5 fruit fly cellular contexts compared by ENCODE assay signal in genomic region chr3L:16865123-16865831, dm6.
A peak's percentile ranks its signal among the peaks of the same experiment; 100 is the strongest.
TF ChIP-seq lines count a peak whose summit lies in the region.

Lmpt (plus strand) TSS chr3L:16865295.

- no peak for TF ChIP-seq CTCF in whole organism, embryonic (GFP tag; optimal IDR thresholded peaks at IDR 0.05; lab: Kevin White, UChicago)

TF ChIP-seq in whole organism, adult, 20 proteins besides CTCF, POLR2A, EP300 and RAD21:
- no peak for TF ChIP-seq tj (GFP tag; optimal IDR thresholded peaks at IDR 0.05; lab: Kevin White, UChicago)
- no peak for TF ChIP-seq Crg-1 (GFP tag; optimal IDR thresholded peaks at IDR 0.05; lab: Kevin White, UChicago)
- no peak for TF ChIP-seq CG33017 (tag; optimal IDR thresholded peaks at IDR 0.05; lab: Kevin White, UChicago)
- TF ChIP-seq Hr96 (GFP tag; optimal IDR thresholded peaks at IDR 0.05; lab: Kevin White, UChicago) = no peak
- TF ChIP-seq CG5204 (GFP tag; optimal IDR thresholded peaks at IDR 0.05; lab: Kevin White, UChicago) = no peak
- TF ChIP-seq CG14711 (tag; optimal IDR thresholded peaks at IDR 0.05; lab: Kevin White, UChicago) = no peak
- no peak for TF ChIP-seq CG1620 (GFP tag; optimal IDR thresholded peaks at IDR 0.05; lab: Kevin White, UChicago)
- TF ChIP-seq cic (GFP tag; optimal IDR thresholded peaks at IDR 0.05; lab: Kevin White, UChicago) = no peak
- TF ChIP-seq CG7045 (GFP tag; optimal IDR thresholded peaks at IDR 0.05; lab: Kevin White, UChicago) = no peak
- TF ChIP-seq toe (GFP tag; optimal IDR thresholded peaks at IDR 0.05; lab: Kevin White, UChicago) = no peak
- peak; percentile 11 for TF ChIP-seq Mnt (GFP tag; optimal IDR thresholded peaks at IDR 0.05; lab: Kevin White, UChicago)
- peak; percentile 30 for TF ChIP-seq CG7101 (tag; optimal IDR thresholded peaks at IDR 0.05; lab: Kevin White, UChicago)
- no peak for TF ChIP-seq ovo (GFP tag; optimal IDR thresholded peaks at IDR 0.05; lab: Kevin White, UChicago)
- peak; percentile 34 for TF ChIP-seq bab1 (GFP tag; optimal IDR thresholded peaks at IDR 0.05; lab: Kevin White, UChicago)

TF ChIP-seq in whole organism, embryonic, 481 proteins besides CTCF, POLR2A, EP300 and RAD21 (continues in another document):
- TF ChIP-seq abd-A (tag; optimal IDR thresholded peaks at IDR 0.05; lab: Kevin White, UChicago) (no peak), zfh1 (GFP tag; IDR thresholded peaks at IDR 0.05; lab: Robert Waterston, UW) (no peak), CG7987 (GFP tag; optimal IDR thresholded peaks at IDR 0.05; lab: Kevin White, UChicago) (no peak), Mad (GFP tag; optimal IDR thresholded peaks at IDR 0.05; lab: Kevin White, UChicago) (no peak), CG2889 (GFP tag; IDR thresholded peaks at IDR 0.05; lab: Robert Waterston, UW) (no peak), CG15601 (tag; optimal IDR thresholded peaks at IDR 0.05; lab: Kevin White, UChicago) (peak; percentile 27), insv (GFP tag; optimal IDR thresholded peaks at IDR 0.05; lab: Kevin White, UChicago) (peak; percentile 81 to 96), trem (tag; optimal IDR thresholded peaks at IDR 0.05; lab: Kevin White, UChicago) (peak; percentile 48), Hr39 (optimal IDR thresholded peaks at IDR 0.05; lab: Kevin White, UChicago) (no peak), gcm2 (GFP tag; optimal IDR thresholded peaks at IDR 0.05; lab: Kevin White, UChicago) (no peak), Hmr (GFP tag; optimal IDR thresholded peaks at IDR 0.05; lab: Kevin White, UChicago) (peak; percentile 7), ci (GFP tag; IDR thresholded peaks at IDR 0.05; lab: Robert Waterston, UW) (no peak), CG12391 (tag; optimal IDR thresholded peaks at IDR 0.05; lab: Kevin White, UChicago) (peak; percentile 49), CG5180 (GFP tag; optimal IDR thresholded peaks at IDR 0.05; lab: Kevin White, UChicago) (no peak), corto (GFP tag; optimal IDR thresholded peaks at IDR 0.05; lab: Kevin White, UChicago) (no peak), CG10565 (GFP tag; optimal IDR thresholded peaks at IDR 0.05; lab: Kevin White, UChicago) (no peak), CG5953 (GFP tag; IDR thresholded peaks at IDR 0.05; lab: Robert Waterston, UW) (0 out of 2 replicates have a peak, but pooled peaks have one; percentile 15), CG34376 (GFP tag; optimal IDR thresholded peaks at IDR 0.05; lab: Kevin White, UChicago) (peak; percentile 18), Kr (GFP tag; optimal IDR thresholded peaks at IDR 0.05; lab: Kevin White, UChicago) (no peak), CG17612 (GFP tag; IDR thresholded peaks at IDR 0.05; lab: Robert Waterston, UW) (no peak), row (GFP tag; IDR thresholded peaks at IDR 0.05; lab: Robert Waterston, UW) (peak; percentile 87)

TF ChIP-seq in whole organism, prepupa, 60 proteins besides CTCF, POLR2A, EP300 and RAD21:
- TF ChIP-seq Hr38 (GFP tag; optimal IDR thresholded peaks at IDR 0.05; lab: Kevin White, UChicago) (no peak), CG6276 (GFP tag; optimal IDR thresholded peaks at IDR 0.05; lab: Kevin White, UChicago) (no peak), CG1621 (tag; optimal IDR thresholded peaks at IDR 0.05; lab: Kevin White, UChicago) (no peak), CG10631 (GFP tag; optimal IDR thresholded peaks at IDR 0.05; lab: Kevin White, UChicago) (no peak), Blimp-1 (GFP tag; optimal IDR thresholded peaks at IDR 0.05; lab: Kevin White, UChicago) (peak; percentile 12), esn (GFP tag; optimal IDR thresholded peaks at IDR 0.05; lab: Kevin White, UChicago) (peak; percentile 30), CG6163 (GFP tag; IDR thresholded peaks at IDR 0.05; lab: Robert Waterston, UW) (peak; percentile 19; the same call in 1 of the 3 replicates), dsx (GFP tag; optimal IDR thresholded peaks at IDR 0.05; lab: Kevin White, UChicago; ENCODE audit: poor library complexity, severe bottlenecking) (peak; percentile 37), ss (GFP tag; optimal IDR thresholded peaks at IDR 0.05; lab: Kevin White, UChicago) (peak in 1 of 2 experiments; percentile 88), CG8319 (GFP tag; optimal IDR thresholded peaks at IDR 0.05; lab: Kevin White, UChicago) (no peak), lz (GFP tag; optimal IDR thresholded peaks at IDR 0.05; lab: Kevin White, UChicago) (no peak), CG11762 (GFP tag; optimal IDR thresholded peaks at IDR 0.05; lab: Kevin White, UChicago; ENCODE audit: insufficient read depth) (no peak), CG15336 (GFP tag; IDR thresholded peaks at IDR 0.05; lab: Robert Waterston, UW) (0 out of 2 replicates have a peak, but pooled peaks have one; percentile 33), dac (GFP tag; optimal IDR thresholded peaks at IDR 0.05; lab: Kevin White, UChicago) (no peak), Gug (GFP tag; IDR thresholded peaks at IDR 0.05; lab: Robert Waterston, UW) (no peak), achi (GFP tag; optimal IDR thresholded peaks at IDR 0.05; lab: Kevin White, UChicago) (no peak), Lpt (GFP tag; optimal IDR thresholded peaks at IDR 0.05; lab: Kevin White, UChicago) (peak; percentile 5), cyc (GFP tag; optimal IDR thresholded peaks at IDR 0.05; lab: Kevin White, UChicago) (no peak), eg (GFP tag; IDR thresholded peaks at IDR 0.05; lab: Robert Waterston, UW) (0 out of 3 replicates have a peak, but pooled peaks have one; percentile 9)
TF ChIP-seq in whole organism, prepupa: peak in this region for 8.

TF ChIP-seq in whole organism, pupa, 21 proteins besides CTCF, POLR2A, EP300 and RAD21:
- TF ChIP-seq CG13204 (GFP tag; optimal IDR thresholded peaks at IDR 0.05; lab: Kevin White, UChicago) (no peak), Pif1A (GFP tag; optimal IDR thresholded peaks at IDR 0.05; lab: Kevin White, UChicago) (no peak), CG32121 (GFP tag; IDR thresholded peaks at IDR 0.05; lab: Robert Waterston, UW) (no peak), Pif1B (GFP tag; optimal IDR thresholded peaks at IDR 0.05; lab: Kevin White, UChicago) (no peak), CG8159 (tag; optimal IDR thresholded peaks at IDR 0.05; lab: Kevin White, UChicago) (no peak), EcR (GFP tag; optimal IDR thresholded peaks at IDR 0.05; lab: Kevin White, UChicago) (peak; percentile 90), CG12605 (GFP tag; IDR thresholded peaks at IDR 0.05; lab: Robert Waterston, UW) (peak; percentile 29; the same call in 1 of the 2 replicates), CG14655 (GFP tag; optimal IDR thresholded peaks at IDR 0.05; lab: Kevin White, UChicago) (no peak), CG4496 (GFP tag; IDR thresholded peaks at IDR 0.05; lab: Robert Waterston, UW) (no peak), gl (tag; optimal IDR thresholded peaks at IDR 0.05; lab: Kevin White, UChicago) (no peak), CG15710 (tag; optimal IDR thresholded peaks at IDR 0.05; lab: Kevin White, UChicago) (no peak), D1 (tag; optimal IDR thresholded peaks at IDR 0.05; lab: Kevin White, UChicago) (peak; percentile 3), Ets98B (GFP tag; IDR thresholded peaks at IDR 0.05; lab: Robert Waterston, UW) (no peak), CG8301 (tag; optimal IDR thresholded peaks at IDR 0.05; lab: Kevin White, UChicago) (no peak), rn (GFP tag; IDR thresholded peaks at IDR 0.05; lab: Robert Waterston, UW) (no peak), CG10348 (GFP tag; IDR thresholded peaks at IDR 0.05; lab: Robert Waterston, UW) (no peak), Snoo (tag; optimal IDR thresholded peaks at IDR 0.05; lab: Kevin White, UChicago) (no peak), fd96Ca (GFP tag; IDR thresholded peaks at IDR 0.05; lab: Robert Waterston, UW) (no peak)

TF ChIP-seq in whole organism, wandering third instar larva, 38 proteins besides CTCF, POLR2A, EP300 and RAD21:
- peak; percentile 78 for TF ChIP-seq woc (GFP tag; optimal IDR thresholded peaks at IDR 0.05; lab: Kevin White, UChicago)
- TF ChIP-seq jim (GFP tag; optimal IDR thresholded peaks at IDR 0.05; lab: Kevin White, UChicago) = no peak
- no peak for TF ChIP-seq Hnf4 (GFP tag; optimal IDR thresholded peaks at IDR 0.05; lab: Kevin White, UChicago)
- no peak for TF ChIP-seq tai (GFP tag; optimal IDR thresholded peaks at IDR 0.05; lab: Kevin White, UChicago)
- no peak for TF ChIP-seq usp (GFP tag; optimal IDR thresholded peaks at IDR 0.05; lab: Kevin White, UChicago)
- no peak for TF ChIP-seq sage (GFP tag; optimal IDR thresholded peaks at IDR 0.05; lab: Kevin White, UChicago)
- TF ChIP-seq CG9705 (GFP tag; optimal IDR thresholded peaks at IDR 0.05; lab: Kevin White, UChicago) = no peak
- TF ChIP-seq Jra (GFP tag; optimal IDR thresholded peaks at IDR 0.05; lab: Kevin White, UChicago) = no peak
- no peak for TF ChIP-seq dmrt93B (GFP tag; optimal IDR thresholded peaks at IDR 0.05; lab: Kevin White, UChicago)
- TF ChIP-seq OdsH (GFP tag; optimal IDR thresholded peaks at IDR 0.05; lab: Kevin White, UChicago) = no peak
- no peak for TF ChIP-seq Mio (GFP tag; optimal IDR thresholded peaks at IDR 0.05; lab: Kevin White, UChicago)
- TF ChIP-seq Abd-B (GFP tag; optimal IDR thresholded peaks at IDR 0.05; lab: Kevin White, UChicago) = no peak
- no peak for TF ChIP-seq Rel (GFP tag; optimal IDR thresholded peaks at IDR 0.05; lab: Kevin White, UChicago)
- TF ChIP-seq Rel (tag; optimal IDR thresholded peaks at IDR 0.05; lab: Kevin White, UChicago) = peak; percentile 31
- peak; percentile 7 for TF ChIP-seq dsf (GFP tag; optimal IDR thresholded peaks at IDR 0.05; lab: Kevin White, UChicago; ENCODE audit: borderline replicate concordance)
- TF ChIP-seq foxo (GFP tag; optimal IDR thresholded peaks at IDR 0.05; lab: Kevin White, UChicago) = no peak
- TF ChIP-seq ey (GFP tag; optimal IDR thresholded peaks at IDR 0.05; lab: Kevin White, UChicago) = no peak
- peak; percentile 49 for TF ChIP-seq Vsx2 (GFP tag; optimal IDR thresholded peaks at IDR 0.05; lab: Kevin White, UChicago; ENCODE audit: partially characterized antibody)
- TF ChIP-seq N (GFP tag; optimal IDR thresholded peaks at IDR 0.05; lab: Kevin White, UChicago) = no peak
- TF ChIP-seq fru (GFP tag; optimal IDR thresholded peaks at IDR 0.05; lab: Kevin White, UChicago) = peak; percentile 22
- TF ChIP-seq CrebA (GFP tag; optimal IDR thresholded peaks at IDR 0.05; lab: Kevin White, UChicago; ENCODE audit: borderline replicate concordance) = no peak
- TF ChIP-seq Dfd (GFP tag; optimal IDR thresholded peaks at IDR 0.05; lab: Kevin White, UChicago) = no peak
- TF ChIP-seq br (GFP tag; optimal IDR thresholded peaks at IDR 0.05; lab: Kevin White, UChicago) = no peak
